Worm (Caenorhabditis elegans): ENCODE data around the gene msp-76.

msp-76 gene

ce11 chrIV:9709205-9709604 is 20.4 kb downstream of the msp-76 start, which contains the start of gene ant-1.3:
TSS of gene ant-1.3 (minus strand) at chrIV:9709305.
- TF ChIP-seq daf-12 (tag; optimal IDR thresholded peaks at IDR 0.05): no peak
- TF ChIP-seq egl-5 (tag; optimal IDR thresholded peaks at IDR 0.05): no peak

ce11 chrIV:9709887-9710286 is 21.1 kb downstream of the msp-76 start, which contains the start of gene nhr-38:
TSS of gene nhr-38 (plus strand) at chrIV:9710187.
- TF ChIP-seq zag-1 (tag; optimal IDR thresholded peaks at IDR 0.05): no peak
- no peak for TF ChIP-seq nhr-43 (tag; optimal IDR thresholded peaks at IDR 0.05; ENCODE audit: poor library complexity, severe bottlenecking)
- TF ChIP-seq elt-2 (tag; optimal IDR thresholded peaks at IDR 0.05): no peak
- TF ChIP-seq nhr-25 (tag; optimal IDR thresholded peaks at IDR 0.05): no peak
- TF ChIP-seq tbx-2 (tag; optimal IDR thresholded peaks at IDR 0.05): no peak
- no peak for TF ChIP-seq unc-39 (tag; optimal IDR thresholded peaks at IDR 0.05)
- TF ChIP-seq ceh-9 (tag; optimal IDR thresholded peaks at IDR 0.05): no peak
- TF ChIP-seq nhr-77 (tag; optimal IDR thresholded peaks at IDR 0.05): no peak
- no peak for TF ChIP-seq nhr-11 (tag; optimal IDR thresholded peaks at IDR 0.05)

ce11 chrIV:9712782-9713181 is 24.0 kb downstream of the msp-76 start, which contains the start of gene K01H12.4:
TSS of gene K01H12.4 (plus strand) at chrIV:9713082.
- no peak for TF ChIP-seq R02D3.7 (tag; optimal IDR thresholded peaks at IDR 0.05)
- no peak for TF ChIP-seq ceh-16 (tag; optimal IDR thresholded peaks at IDR 0.05)
- no peak for TF ChIP-seq mdl-1 (tag; optimal IDR thresholded peaks at IDR 0.05)
- TF ChIP-seq aly-2 (tag; optimal IDR thresholded peaks at IDR 0.05): no peak
- no peak for TF ChIP-seq ZK546.5 (tag; optimal IDR thresholded peaks at IDR 0.05)
- no peak for TF ChIP-seq nhr-23 (tag; optimal IDR thresholded peaks at IDR 0.05)
- no peak for TF ChIP-seq nfya-1 (tag; optimal IDR thresholded peaks at IDR 0.05; ENCODE audit: insufficient read depth)
- no peak for TF ChIP-seq nhr-11 (tag; optimal IDR thresholded peaks at IDR 0.05)
- TF ChIP-seq fkh-10 (GFP tag; optimal IDR thresholded peaks at IDR 0.05): no peak
- no peak for TF ChIP-seq lin-15B (tag; optimal IDR thresholded peaks at IDR 0.05)
- TF ChIP-seq snpc-4 (tag; optimal IDR thresholded peaks at IDR 0.05): no peak
- no peak for TF ChIP-seq nhr-43 (tag; optimal IDR thresholded peaks at IDR 0.05; ENCODE audit: poor library complexity, severe bottlenecking)
- no peak for TF ChIP-seq nhr-67 (tag; optimal IDR thresholded peaks at IDR 0.05)
- no peak for TF ChIP-seq lin-39 (tag; optimal IDR thresholded peaks at IDR 0.05)
- TF ChIP-seq nhr-237 (tag; optimal IDR thresholded peaks at IDR 0.05): no peak
- TF ChIP-seq pqm-1 (tag; optimal IDR thresholded peaks at IDR 0.05): no peak
- TF ChIP-seq fos-1 (tag; optimal IDR thresholded peaks at IDR 0.05): no peak

ce11 chrIV:9714264-9714663 is 25.4 kb downstream of the msp-76 start:
- no peak for TF ChIP-seq R02D3.7 (tag; optimal IDR thresholded peaks at IDR 0.05)

ce11 chrIV:9716490-9716889 is 27.7 kb downstream of the msp-76 start:
- TF ChIP-seq nhr-11 (tag; optimal IDR thresholded peaks at IDR 0.05) (no peak), nhr-23 (tag; optimal IDR thresholded peaks at IDR 0.05) (peak; percentile 49), elt-1 (tag; optimal IDR thresholded peaks at IDR 0.05) (no peak), ceh-16 (tag; optimal IDR thresholded peaks at IDR 0.05) (no peak), pqm-1 (tag; optimal IDR thresholded peaks at IDR 0.05) (peak; percentile 72), nhr-12 (tag; optimal IDR thresholded peaks at IDR 0.05) (no peak), lin-39 (tag; optimal IDR thresholded peaks at IDR 0.05) (no peak), elt-2 (tag; optimal IDR thresholded peaks at IDR 0.05) (peak; percentile 76), nhr-67 (tag; optimal IDR thresholded peaks at IDR 0.05) (no peak), unc-39 (tag; optimal IDR thresholded peaks at IDR 0.05) (no peak), ceh-28 (tag; optimal IDR thresholded peaks at IDR 0.05) (peak; percentile 59), mml-1 (tag; optimal IDR thresholded peaks at IDR 0.05) (no peak), nhr-43 (tag; optimal IDR thresholded peaks at IDR 0.05; ENCODE audit: poor library complexity, severe bottlenecking) (no peak), elt-3 (tag; optimal IDR thresholded peaks at IDR 0.05) (no peak), lsy-12 (tag; optimal IDR thresholded peaks at IDR 0.05) (no peak), ZK546.5 (tag; optimal IDR thresholded peaks at IDR 0.05) (no peak), hmg-11 (tag; optimal IDR thresholded peaks at IDR 0.05) (no peak), nhr-77 (tag; optimal IDR thresholded peaks at IDR 0.05) (no peak), ztf-11 (tag; optimal IDR thresholded peaks at IDR 0.05) (no peak), nhr-76 (tag; optimal IDR thresholded peaks at IDR 0.05) (no peak), fkh-10 (GFP tag; optimal IDR thresholded peaks at IDR 0.05) (no peak), aly-2 (tag; optimal IDR thresholded peaks at IDR 0.05) (no peak), skn-1 (tag; optimal IDR thresholded peaks at IDR 0.05) (peak; percentile 97), daf-12 (tag; optimal IDR thresholded peaks at IDR 0.05) (no peak), sea-2 (GFP tag; optimal IDR thresholded peaks at IDR 0.05) (no peak), nhr-25 (tag; optimal IDR thresholded peaks at IDR 0.05) (peak; percentile 36), pha-4 (tag; optimal IDR thresholded peaks at IDR 0.05) (peak; percentile 59), snpc-4 (tag; optimal IDR thresholded peaks at IDR 0.05) (peak; percentile 23)

All from whole organism, L3 larva.